Worm (Caenorhabditis elegans): ENCODE measurements around the gene C32D5.12.

Gene C32D5.12

ce11 chrII:6320655-6321388, 38.0 kb downstream of the C32D5.12 start, which contains the start of gene efr-3 (continued):
- TF ChIP-seq fkh-4 (tag; optimal IDR thresholded peaks at IDR 0.05; ENCODE audit: borderline replicate concordance) (no peak), ceh-88 (GFP tag; IDR thresholded peaks at IDR 0.05) (no peak), ceh-63 (GFP tag; optimal IDR thresholded peaks at IDR 0.05) (no peak), pag-3 (tag; optimal IDR thresholded peaks at IDR 0.05; ENCODE audit: borderline replicate concordance, insufficient read depth) (no peak), unc-98 (GFP tag; IDR thresholded peaks at IDR 0.05) (no peak), sox-4 (tag; optimal IDR thresholded peaks at IDR 0.05) (no peak), nhr-77 (tag; optimal IDR thresholded peaks at IDR 0.05) (no peak), rnt-1 (tag; optimal IDR thresholded peaks at IDR 0.05) (peak; percentile 58), nhr-20 (tag; optimal IDR thresholded peaks at IDR 0.05) (peak; percentile 38), mab-9 (GFP tag; IDR thresholded peaks at IDR 0.05) (no peak), pax-3 (tag; optimal IDR thresholded peaks at IDR 0.05) (no peak), nhr-19 (GFP tag; conservative IDR thresholded peaks at IDR 0.05) (peak; percentile 21; the same call in 1 of the 2 replicates), lin-35 (GFP tag; optimal IDR thresholded peaks at IDR 0.05) (peak; percentile 93 to 97), nhr-237 (tag; optimal IDR thresholded peaks at IDR 0.05) (no peak), ceh-90 (tag; optimal IDR thresholded peaks at IDR 0.05) (no peak), dpl-1 (GFP tag; optimal IDR thresholded peaks at IDR 0.05) (peak; percentile 89 to 95 (median 93)), ets-5 (GFP tag; IDR thresholded peaks at IDR 0.05) (no peak), nhr-47 (tag; optimal IDR thresholded peaks at IDR 0.05) (peak; percentile 67), fkh-8 (tag; optimal IDR thresholded peaks at IDR 0.05) (peak; percentile 3), efl-1 (optimal IDR thresholded peaks at IDR 0.05) (peak; percentile 81 to 93), efl-1 (GFP tag; optimal IDR thresholded peaks at IDR 0.05 in 1 of 2) (peak; percentile 94 to 99), isw-1 (GFP tag; IDR thresholded peaks at IDR 0.05) (peak; percentile 51), alr-1 (tag; optimal IDR thresholded peaks at IDR 0.05; ENCODE audit: borderline replicate concordance) (no peak), C34B4.2 (tag; optimal IDR thresholded peaks at IDR 0.05) (no peak), C16A3.4 (tag; optimal IDR thresholded peaks at IDR 0.05) (peak; percentile 16), ztf-11 (tag; optimal IDR thresholded peaks at IDR 0.05) (no peak), aly-2 (tag; optimal IDR thresholded peaks at IDR 0.05) (no peak), ama-1 (optimal IDR thresholded peaks at IDR 0.05) (no peak), C04F5.9 (tag; optimal IDR thresholded peaks at IDR 0.05) (no peak), irx-1 (tag; optimal IDR thresholded peaks at IDR 0.05) (no peak), mep-1 (tag; optimal IDR thresholded peaks at IDR 0.05) (peak; percentile 62), nhr-84 (tag; optimal IDR thresholded peaks at IDR 0.05) (no peak), snpc-4 (tag; optimal IDR thresholded peaks at IDR 0.05) (peak; percentile 24), hpl-2 (GFP tag; optimal IDR thresholded peaks at IDR 0.05) (no peak), hlh-4 (tag; optimal IDR thresholded peaks at IDR 0.05) (no peak), tlp-1 (tag; optimal IDR thresholded peaks at IDR 0.05) (no peak), sup-37 (GFP tag; optimal IDR thresholded peaks at IDR 0.05) (no peak), jun-1 (tag; optimal IDR thresholded peaks at IDR 0.05) (no peak)

ce11 chrII:6311888-6312287, 46.9 kb downstream of the C32D5.12 start:
- TF ChIP-seq efl-1 (optimal IDR thresholded peaks at IDR 0.05) (no peak), efl-1 (GFP tag; optimal IDR thresholded peaks at IDR 0.05 in 1 of 2) (peak in 1 of 2 experiments; percentile 55), lin-39 (tag; optimal IDR thresholded peaks at IDR 0.05) (no peak)

- TF ChIP-seq C16A3.4 (tag; optimal IDR thresholded peaks at IDR 0.05) (no peak), nhr-71 (tag; optimal IDR thresholded peaks at IDR 0.05) (peak; percentile 51), skn-1 (tag; optimal IDR thresholded peaks at IDR 0.05) (no peak), nhr-19 (GFP tag; conservative IDR thresholded peaks at IDR 0.05) (no peak), ceh-8 (GFP tag; optimal IDR thresholded peaks at IDR 0.05) (no peak), lin-14 (GFP tag; optimal IDR thresholded peaks at IDR 0.05) (peak; percentile 7), grh-1 (GFP tag; IDR thresholded peaks at IDR 0.05) (no peak), nhr-47 (tag; optimal IDR thresholded peaks at IDR 0.05) (peak; percentile 10), ceh-88 (GFP tag; IDR thresholded peaks at IDR 0.05) (no peak), zip-4 (GFP tag; optimal IDR thresholded peaks at IDR 0.05) (no peak), C04F5.9 (tag; optimal IDR thresholded peaks at IDR 0.05) (no peak), lsy-2 (tag; optimal IDR thresholded peaks at IDR 0.05) (no peak), pag-3 (tag; optimal IDR thresholded peaks at IDR 0.05; ENCODE audit: borderline replicate concordance, insufficient read depth) (no peak), ztf-11 (tag; optimal IDR thresholded peaks at IDR 0.05) (no peak), pax-3 (tag; optimal IDR thresholded peaks at IDR 0.05) (peak; percentile 21), nhr-11 (tag; optimal IDR thresholded peaks at IDR 0.05) (no peak), fkh-8 (tag; optimal IDR thresholded peaks at IDR 0.05) (peak; percentile 69), fkh-10 (GFP tag; optimal IDR thresholded peaks at IDR 0.05) (peak; percentile 46)
Measured at ce11 chrII:6311459-6311858, 47.3 kb downstream of the C32D5.12 start.

Data from whole organism, L1 larva.